Worm (Caenorhabditis elegans): Measurements from ENCODE around the gene C03B8.3.

C03B8.3 gene

ce11 chrIII:7763503-7763902, 51.4 kb downstream of the C03B8.3 start, which contains the start of gene mtx-2:
Gene mtx-2 (minus strand): TSS chrIII:7763603.
- TF ChIP-seq lin-39 (tag; optimal IDR thresholded peaks at IDR 0.05) (no peak), unc-62 (GFP tag; optimal IDR thresholded peaks at IDR 0.05) (no peak), mab-5 (tag; optimal IDR thresholded peaks at IDR 0.05) (no peak)

- TF ChIP-seq mdl-1 (tag; optimal IDR thresholded peaks at IDR 0.05), result no peak
- no peak for TF ChIP-seq elt-1 (tag; optimal IDR thresholded peaks at IDR 0.05)
- TF ChIP-seq ZK546.5 (tag; optimal IDR thresholded peaks at IDR 0.05), result no peak
- TF ChIP-seq sem-4 (tag; optimal IDR thresholded peaks at IDR 0.05), result no peak
- TF ChIP-seq nhr-23 (tag; optimal IDR thresholded peaks at IDR 0.05), result no peak
- no peak for TF ChIP-seq nhr-77 (tag; optimal IDR thresholded peaks at IDR 0.05)
- TF ChIP-seq alr-1 (tag; optimal IDR thresholded peaks at IDR 0.05), result no peak
- no peak for TF ChIP-seq snpc-4 (tag; optimal IDR thresholded peaks at IDR 0.05)
- no peak for TF ChIP-seq nhr-237 (tag; optimal IDR thresholded peaks at IDR 0.05)
- no peak for TF ChIP-seq aly-2 (tag; optimal IDR thresholded peaks at IDR 0.05)
- TF ChIP-seq nhr-129 (tag; optimal IDR thresholded peaks at IDR 0.05), result no peak
- no peak for TF ChIP-seq lin-39 (tag; optimal IDR thresholded peaks at IDR 0.05)
- TF ChIP-seq elt-3 (tag; optimal IDR thresholded peaks at IDR 0.05), result no peak
- no peak for TF ChIP-seq nhr-12 (tag; optimal IDR thresholded peaks at IDR 0.05)
- TF ChIP-seq C34F6.9 (tag; optimal IDR thresholded peaks at IDR 0.05), result peak; percentile 38
- TF ChIP-seq ama-1 (optimal IDR thresholded peaks at IDR 0.05), result no peak
- TF ChIP-seq ztf-11 (tag; optimal IDR thresholded peaks at IDR 0.05), result no peak
- no peak for TF ChIP-seq sma-3 (GFP tag; optimal IDR thresholded peaks at IDR 0.05)
- no peak for TF ChIP-seq mbf-1 (tag; optimal IDR thresholded peaks at IDR 0.05)
- TF ChIP-seq nhr-6 (tag; optimal IDR thresholded peaks at IDR 0.05), result no peak
- TF ChIP-seq lin-13 (GFP tag; optimal IDR thresholded peaks at IDR 0.05), result peak; percentile 37
- TF ChIP-seq nhr-21 (tag; optimal IDR thresholded peaks at IDR 0.05), result no peak
- no peak for TF ChIP-seq zag-1 (tag; optimal IDR thresholded peaks at IDR 0.05)
- no peak for TF ChIP-seq nhr-10 (tag; optimal IDR thresholded peaks at IDR 0.05)
- TF ChIP-seq blmp-1 (tag; optimal IDR thresholded peaks at IDR 0.05; ENCODE audit: insufficient read depth), result no peak
- TF ChIP-seq F13H6.1 (tag; optimal IDR thresholded peaks at IDR 0.05), result no peak
- TF ChIP-seq lin-11 (tag; optimal IDR thresholded peaks at IDR 0.05), result no peak
- TF ChIP-seq crh-2 (tag; optimal IDR thresholded peaks at IDR 0.05), result peak; percentile 33
- no peak for TF ChIP-seq nhr-11 (tag; optimal IDR thresholded peaks at IDR 0.05)
- no peak for TF ChIP-seq sma-9 (GFP tag; optimal IDR thresholded peaks at IDR 0.05)
- TF ChIP-seq sma-9 (tag; optimal IDR thresholded peaks at IDR 0.05), result no peak
- TF ChIP-seq lsy-2 (tag; optimal IDR thresholded peaks at IDR 0.05), result peak; percentile 3 to 81
- TF ChIP-seq ztf-1 (GFP tag; conservative IDR thresholded peaks at IDR 0.05), result no peak
- TF ChIP-seq peb-1 (tag; optimal IDR thresholded peaks at IDR 0.05), result no peak
- TF ChIP-seq Y55F3AM.14 (GFP tag; optimal IDR thresholded peaks at IDR 0.05), result no peak
- peak; percentile 71 for TF ChIP-seq R02D3.7 (tag; optimal IDR thresholded peaks at IDR 0.05)
- TF ChIP-seq unc-55 (GFP tag; optimal IDR thresholded peaks at IDR 0.05), result peak; percentile 60
- no peak for TF ChIP-seq unc-39 (tag; optimal IDR thresholded peaks at IDR 0.05)
- no peak for TF ChIP-seq ceh-16 (tag; optimal IDR thresholded peaks at IDR 0.05)
- no peak for TF ChIP-seq ceh-82 (tag; optimal IDR thresholded peaks at IDR 0.05)
- no peak for TF ChIP-seq egl-27 (tag; optimal IDR thresholded peaks at IDR 0.05)
- TF ChIP-seq skn-1 (tag; optimal IDR thresholded peaks at IDR 0.05), result no peak
- TF ChIP-seq dmd-4 (tag; optimal IDR thresholded peaks at IDR 0.05), result no peak
- TF ChIP-seq nhr-25 (tag; optimal IDR thresholded peaks at IDR 0.05), result no peak
- TF ChIP-seq mab-5 (tag; optimal IDR thresholded peaks at IDR 0.05), result peak; percentile 46
- TF ChIP-seq unc-62 (GFP tag; optimal IDR thresholded peaks at IDR 0.05), result no peak
- no peak for TF ChIP-seq fos-1 (tag; optimal IDR thresholded peaks at IDR 0.05)
- TF ChIP-seq gmeb-1 (tag; optimal IDR thresholded peaks at IDR 0.05), result peak; percentile 47
- no peak for TF ChIP-seq ztf-4 (tag; optimal IDR thresholded peaks at IDR 0.05)
Observed at ce11 chrIII:7765974-7766373, 53.9 kb downstream of the C03B8.3 start, which contains the start of gene ZK686.2. Gene ZK686.2 (minus strand): TSS chrIII:7766052.
